Fruit fly (Drosophila melanogaster): ENCODE data around the gene Sec16.

Gene Sec16

dm6 chrX:12615752-12616366 lies 20.0 kb downstream of the Sec16 start, which contains the start of gene CG11085 (continued):
- TF ChIP-seq Taf1 (GFP tag; IDR thresholded peaks at IDR 0.05) (no peak), bab2 (GFP tag; optimal IDR thresholded peaks at IDR 0.05) (no peak), CG34422 (GFP tag; IDR thresholded peaks at IDR 0.05) (no peak), sim (GFP tag; IDR thresholded peaks at IDR 0.05) (no peak), HLH54F (GFP tag; optimal IDR thresholded peaks at IDR 0.05) (no peak), Drgx (GFP tag; IDR thresholded peaks at IDR 0.05) (no peak), CG10543 (GFP tag; optimal IDR thresholded peaks at IDR 0.05) (no peak), sisA (GFP tag; IDR thresholded peaks at IDR 0.05) (no peak), CG5180 (GFP tag; optimal IDR thresholded peaks at IDR 0.05) (no peak), CG10147 (GFP tag; optimal IDR thresholded peaks at IDR 0.05) (no peak), insv (GFP tag; optimal IDR thresholded peaks at IDR 0.05) (no peak), MESR4 (GFP tag; optimal IDR thresholded peaks at IDR 0.05) (no peak), z (GFP tag; IDR thresholded peaks at IDR 0.05) (no peak), sens-2 (GFP tag; IDR thresholded peaks at IDR 0.05) (no peak), gsb (GFP tag; IDR thresholded peaks at IDR 0.05) (no peak), Dbx (GFP tag; IDR thresholded peaks at IDR 0.05) (0 out of 3 replicates have a peak, but pooled peaks have one; percentile 11), ato (GFP tag; IDR thresholded peaks at IDR 0.05; ENCODE audit: partially characterized antibody) (no peak)

DNA sequence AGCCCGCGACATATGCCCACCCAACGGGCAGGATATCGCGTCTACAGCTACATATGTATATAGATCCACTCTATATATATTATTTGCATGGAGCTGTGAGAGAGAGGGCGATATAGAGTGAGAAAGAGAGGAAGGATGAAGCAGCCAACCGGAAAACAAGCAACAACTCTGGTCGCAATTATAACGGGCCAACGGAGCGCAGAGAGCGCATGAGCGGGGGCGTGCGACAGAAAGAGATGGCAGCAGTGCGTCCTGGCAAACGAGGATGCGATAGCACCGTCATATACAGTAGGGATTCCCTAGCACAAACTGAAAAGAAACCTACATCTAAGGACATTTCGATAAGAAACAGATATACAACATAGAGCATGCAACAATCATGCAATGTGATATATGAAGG lies 25.8 kb downstream of the Sec16 start:
- no peak for TF ChIP-seq Sry-δ (GFP tag; optimal IDR thresholded peaks at IDR 0.05)
- peak; percentile 86 for TF ChIP-seq Nf-YB (GFP tag; optimal IDR thresholded peaks at IDR 0.05)
- no peak for TF ChIP-seq CG3995 (GFP tag; optimal IDR thresholded peaks at IDR 0.05)
- no peak for TF ChIP-seq Bteb2 (GFP tag; optimal IDR thresholded peaks at IDR 0.05)
- no peak for TF ChIP-seq ken (GFP tag; IDR thresholded peaks at IDR 0.05)
- TF ChIP-seq tin (GFP tag; optimal IDR thresholded peaks at IDR 0.05): no peak
- TF ChIP-seq slp2 (GFP tag; optimal IDR thresholded peaks at IDR 0.05): no peak
- TF ChIP-seq btn (GFP tag; optimal IDR thresholded peaks at IDR 0.05): no peak
- TF ChIP-seq ewg (GFP tag; optimal IDR thresholded peaks at IDR 0.05): peak; percentile 69
- TF ChIP-seq Adf1 (GFP tag; IDR thresholded peaks at IDR 0.05): no peak
- no peak for TF ChIP-seq luna (GFP tag; optimal IDR thresholded peaks at IDR 0.05)
- no peak for TF ChIP-seq lov (optimal IDR thresholded peaks at IDR 0.05)
- no peak for TF ChIP-seq lov (GFP tag; IDR thresholded peaks at IDR 0.05)
- peak; percentile 91 for TF ChIP-seq Nf-YC (tag; optimal IDR thresholded peaks at IDR 0.05)
- TF ChIP-seq CG1832 (GFP tag; optimal IDR thresholded peaks at IDR 0.05): peak; percentile 40
- peak; percentile 77 for TF ChIP-seq CG10321 (GFP tag; IDR thresholded peaks at IDR 0.05)
- TF ChIP-seq Dip2 (GFP tag; IDR thresholded peaks at IDR 0.05): no peak
- no peak for TF ChIP-seq Scr (GFP tag; IDR thresholded peaks at IDR 0.05; ENCODE audit: partially characterized antibody)

DNA sequence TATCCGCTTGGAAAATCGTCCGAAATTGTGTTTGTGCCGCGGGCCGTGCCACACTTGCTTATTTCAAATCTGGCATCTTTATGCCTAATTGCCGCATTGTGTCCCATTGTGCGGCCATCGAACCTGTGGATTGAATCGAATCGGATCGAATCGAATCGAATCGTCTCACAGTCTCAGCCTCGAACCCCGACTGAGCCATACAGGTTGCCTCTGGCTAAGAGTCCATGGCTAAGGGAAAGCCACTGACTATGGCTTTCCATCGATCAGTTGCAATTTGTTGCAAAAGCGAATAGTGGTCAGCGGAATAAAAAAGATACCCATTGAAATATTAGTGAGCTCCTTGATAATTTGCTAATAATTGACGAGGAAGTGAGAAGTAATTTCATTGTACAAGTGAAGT lies 28.1 kb downstream of the Sec16 start, which contains the start of gene CG15728:
TSS of gene CG15728 (plus strand) at position 301 of the 400 bp plus-strand sequence.
- peak; percentile 7 for TF ChIP-seq CG17802 (tag; optimal IDR thresholded peaks at IDR 0.05)
- no peak for TF ChIP-seq Vsx1 (GFP tag; optimal IDR thresholded peaks at IDR 0.05)
